Worm (Caenorhabditis elegans) whole organism, L3 larva: ENCODE data around the gene srj-40.

Experiments used
- aly-2 ChIP-seq: fragments of 150-350 bp; optimal IDR thresholded peaks from 2 replicates; lab custom pipeline; 2014; ENCODE audit warnings: missing biosample characterization, missing genetic modification characterization
- ama-1 ChIP-seq: fragments of 150-350 bp; optimal IDR thresholded peaks from 2 replicates; lab custom pipeline; 2018
- ceh-82 ChIP-seq: fragments of 150-350 bp; optimal IDR thresholded peaks from 2 replicates; lab custom pipeline; 2014; ENCODE audit warnings: missing biosample characterization, missing genetic modification characterization
- egl-27 ChIP-seq: sonication (generic microtip); optimal IDR thresholded peaks from 4 replicates; lab custom pipeline; 2017; ENCODE audit warnings: missing biosample characterization, missing genetic modification reagents, missing genetic modification characterization
- elt-1 ChIP-seq: fragments of 150-350 bp; optimal IDR thresholded peaks from 2 replicates; lab custom pipeline; 2014; ENCODE audit warnings: missing biosample characterization, missing genetic modification characterization
- elt-2 ChIP-seq: sonication (generic microtip); optimal IDR thresholded peaks from 2 replicates; lab custom pipeline; 2016; ENCODE audit warnings: missing genetic modification reagents, mild to moderate bottlenecking, missing genetic modification characterization, missing compliant biosample characterization
- elt-3 ChIP-seq, 3 experiments: fragments of 150-350 bp in 1 of 3; sonication (generic microtip) in 2 of 3; optimal IDR thresholded peaks; 2 replicates in 2 of 3; 4 replicates in 1 of 3; lab custom pipeline; 2014 to 2017; ENCODE audit warnings: missing biosample characterization in 3 of 3, missing genetic modification characterization in 3 of 3
- fkh-10 ChIP-seq: sonication (generic microtip); optimal IDR thresholded peaks from 2 replicates; lab custom pipeline; 2017; ENCODE audit warnings: missing biosample characterization, missing genetic modification reagents, missing genetic modification characterization
- fkh-2 ChIP-seq: fragments of 150-350 bp; optimal IDR thresholded peaks from 2 replicates; lab custom pipeline; 2014; ENCODE audit warnings: missing biosample characterization, missing genetic modification reagents, missing genetic modification characterization
- nhr-11 ChIP-seq: fragments of 150-350 bp; optimal IDR thresholded peaks from 2 replicates; lab custom pipeline; 2014; ENCODE audit warnings: missing biosample characterization, missing genetic modification characterization
- nhr-25 ChIP-seq: sonication (generic microtip); optimal IDR thresholded peaks from 2 replicates; lab custom pipeline; 2017; ENCODE audit warnings: missing biosample characterization, missing genetic modification characterization
- nhr-43 ChIP-seq: sonication (generic microtip); optimal IDR thresholded peaks from 2 replicates; lab custom pipeline; 2016; ENCODE audit warnings: mild to moderate bottlenecking, missing genetic modification characterization, missing compliant biosample characterization; ENCODE audit not compliant: poor library complexity, severe bottlenecking
- pha-4 ChIP-seq: fragments of 150-350 bp; optimal IDR thresholded peaks from 2 replicates; lab custom pipeline; 2014; ENCODE audit warnings: missing biosample characterization, missing genetic modification reagents, missing genetic modification characterization
- snpc-4 ChIP-seq: fragments of 150-350 bp; optimal IDR thresholded peaks from 2 replicates; lab custom pipeline; 2014; ENCODE audit warnings: missing biosample characterization, missing genetic modification characterization
- unc-39 ChIP-seq: sonication (generic microtip); optimal IDR thresholded peaks from 4 replicates; lab custom pipeline; 2017; ENCODE audit warnings: missing biosample characterization, missing genetic modification characterization
- ztf-11 ChIP-seq: fragments of 150-350 bp; optimal IDR thresholded peaks from 2 replicates; lab custom pipeline; 2014; ENCODE audit warnings: missing biosample characterization, missing genetic modification characterization

The srj-40 gene

ce11 chrV:4151400-4151799 is 49.7 kb downstream of the srj-40 start:
- TF ChIP-seq pha-4 (tag; lab: Kevin White, UChicago) (no peak), fkh-10 (GFP tag; lab: Kevin White, UChicago) (no peak), aly-2 (tag; lab: Kevin White, UChicago) (no peak), nhr-11 (tag; lab: Kevin White, UChicago) (no peak), nhr-25 (tag; lab: Kevin White, UChicago) (no peak), elt-3 (tag; optimal IDR thresholded peaks at IDR 0.05; lab: Kevin White, UChicago) (no peak), ztf-11 (no peak), snpc-4 (tag; lab: Kevin White, UChicago) (no peak), nhr-43 (tag; lab: Kevin White, UChicago) (no peak), elt-2 (tag; lab: Kevin White, UChicago) (no peak), ama-1 (lab: Kevin White, UChicago) (no peak), unc-39 (no peak), ceh-82 (no peak), egl-27 (tag; lab: Kevin White, UChicago) (no peak), elt-1 (tag; lab: Kevin White, UChicago) (no peak)

DNA sequence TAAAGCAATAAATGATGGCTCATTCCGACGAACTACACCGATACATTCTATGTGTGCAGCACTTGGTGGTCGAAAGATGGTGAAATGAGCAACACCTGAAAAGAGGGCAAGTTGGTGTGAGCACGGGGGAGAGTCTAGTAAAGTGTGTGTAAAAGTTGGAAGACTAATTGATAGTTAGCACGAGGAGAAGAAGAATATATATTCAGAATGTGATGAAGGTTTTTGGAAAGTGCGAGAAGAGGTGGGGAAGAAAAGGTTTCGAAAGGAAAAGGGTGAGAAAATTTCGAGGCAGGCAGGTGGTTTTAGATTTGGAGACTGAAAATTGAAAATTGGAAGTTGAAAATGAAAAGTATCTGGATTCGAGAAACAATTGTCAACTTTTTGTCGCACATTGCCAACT is 50.5 kb downstream of the srj-40 start, which contains the start of gene Y45G5AM.6:
Gene Y45G5AM.6, minus strand, starts transcription at position 101 of the 400 bp plus-strand sequence.
- TF ChIP-seq fkh-2 (tag; lab: Kevin White, UChicago), result no peak
- TF ChIP-seq, all 47 proteins: peak for 0
